Fruit fly (Drosophila melanogaster) whole organism, embryonic: ENCODE measurements around the gene Sec10.

Source experiments
- Ada2b ChIP-seq: fragments of 200-800 bp; sonication (Bioruptor generic); IDR thresholded peaks from 2 replicates; pipeline ENCODE4 v1.3.6; 2022; ENCODE audit warnings: missing biosample characterization, missing genetic modification characterization
- CG13123 ChIP-seq: fragments of 200-800 bp; sonication (Bioruptor generic); optimal IDR thresholded peaks from 2 replicates; lab custom pipeline; 2016; ENCODE audit warnings: missing biosample characterization, missing genetic modification characterization
- CG13775 ChIP-seq: fragments of 200-800 bp; sonication (Bioruptor generic); optimal IDR thresholded peaks from 3 replicates; lab custom pipeline; 2017; ENCODE audit warnings: missing biosample characterization, mild to moderate bottlenecking, missing genetic modification characterization
- CG14441 ChIP-seq: fragments of 200-800 bp; sonication (Bioruptor generic); IDR thresholded peaks from 2 replicates; pipeline ENCODE4 v1.3.6; 2022; ENCODE audit warnings: missing biosample characterization, missing genetic modification characterization
- CG15269 ChIP-seq: fragments of 200-800 bp; sonication (Bioruptor generic); optimal IDR thresholded peaks from 2 replicates; lab custom pipeline; 2018; ENCODE audit warnings: missing biosample characterization, mild to moderate bottlenecking, missing genetic modification characterization, moderate library complexity
- CG4282 ChIP-seq: fragments of 200-800 bp; sonication (Bioruptor generic); optimal IDR thresholded peaks from 2 replicates; lab custom pipeline; 2016; ENCODE audit warnings: missing biosample characterization, missing genetic modification characterization
- CG6689 ChIP-seq: fragments of 200-800 bp; sonication (Bioruptor generic); IDR thresholded peaks from 2 replicates; pipeline ENCODE4 v1.3.6; 2022; ENCODE audit warnings: missing biosample characterization, missing genetic modification characterization
- CG6791 ChIP-seq: fragments of 200-800 bp; sonication (Bioruptor generic); IDR thresholded peaks from 3 replicates; pipeline ENCODE4 v1.3.6; 2022; ENCODE audit warnings: missing biosample characterization, missing genetic modification characterization; ENCODE audit not compliant: partially characterized antibody
- CG6854 ChIP-seq: fragments of 200-800 bp; sonication (Bioruptor generic); optimal IDR thresholded peaks from 3 replicates; lab custom pipeline; 2017; ENCODE audit warnings: missing biosample characterization, mild to moderate bottlenecking, missing genetic modification characterization
- CG7556 ChIP-seq: fragments of 200-800 bp; sonication (Bioruptor generic); optimal IDR thresholded peaks from 2 replicates; lab custom pipeline; 2017; ENCODE audit warnings: missing biosample characterization, mild to moderate bottlenecking, missing genetic modification characterization
- CG7839 ChIP-seq: fragments of 200-800 bp; sonication (Bioruptor generic); optimal IDR thresholded peaks from 3 replicates; lab custom pipeline; 2018; ENCODE audit warnings: missing biosample characterization, mild to moderate bottlenecking, missing genetic modification characterization, moderate library complexity
- CG8924 ChIP-seq: fragments of 200-800 bp; optimal IDR thresholded peaks from 3 replicates; lab custom pipeline; 2019; ENCODE audit warnings: missing biosample characterization, mild to moderate bottlenecking, missing genetic modification characterization, moderate library complexity
- CG9727 ChIP-seq: fragments of 200-800 bp; sonication (Bioruptor generic); optimal IDR thresholded peaks from 3 replicates; lab custom pipeline; 2017; ENCODE audit warnings: missing biosample characterization, mild to moderate bottlenecking, missing genetic modification characterization
- CoRest ChIP-seq: fragments of 200-800 bp; sonication (Bioruptor generic); optimal IDR thresholded peaks from 3 replicates; lab custom pipeline; 2018; ENCODE audit warnings: missing biosample characterization, mild to moderate bottlenecking, missing genetic modification characterization, moderate library complexity
- Dek ChIP-seq: fragments of 200-800 bp; sonication (Bioruptor generic); optimal IDR thresholded peaks from 3 replicates; lab custom pipeline; 2019; ENCODE audit warnings: missing biosample characterization, mild to moderate bottlenecking, missing genetic modification characterization, moderate library complexity
- Dfd ChIP-seq, 2 experiments: fragments of >200 bp; optimal IDR thresholded peaks; 2 replicates each; lab custom pipeline; 2017; ENCODE audit warnings: missing biosample characterization in 2 of 2, missing genetic modification characterization in 2 of 2
- Dip3 ChIP-seq: fragments of 200-800 bp; sonication (Bioruptor generic); optimal IDR thresholded peaks from 3 replicates; lab custom pipeline; 2016; ENCODE audit warnings: missing biosample characterization, missing genetic modification characterization
- E2f2 ChIP-seq: fragments of 200-800 bp; sonication (Bioruptor generic); IDR thresholded peaks from 2 replicates; pipeline ENCODE4 v1.3.6; 2022; ENCODE audit warnings: missing biosample characterization, missing genetic modification characterization
- Fer1 ChIP-seq: fragments of 200-800 bp; sonication (Bioruptor generic); optimal IDR thresholded peaks from 2 replicates; lab custom pipeline; 2017; ENCODE audit warnings: missing biosample characterization, mild to moderate bottlenecking, missing genetic modification characterization
- HLH54F ChIP-seq: fragments of 200-800 bp; sonication (Bioruptor generic); optimal IDR thresholded peaks from 3 replicates; lab custom pipeline; 2016; ENCODE audit warnings: missing biosample characterization, missing genetic modification characterization
- HLHmδ ChIP-seq: fragments of 200-800 bp; sonication (Bioruptor generic); optimal IDR thresholded peaks from 2 replicates; lab custom pipeline; 2018; ENCODE audit warnings: missing biosample characterization, mild to moderate bottlenecking, missing genetic modification characterization, moderate library complexity
- Hr51 ChIP-seq, 2 experiments: fragments of 200-800 bp; sonication (Bioruptor generic); optimal IDR thresholded peaks; 2 replicates in 1 of 2; 3 replicates in 1 of 2; lab custom pipeline; 2016 to 2018; ENCODE audit warnings: missing biosample characterization in 2 of 2, missing genetic modification characterization in 2 of 2, mild to moderate bottlenecking in 1 of 2, moderate library complexity in 1 of 2
- Hr78 ChIP-seq, 2 experiments: fragments of 200-800 bp in 1 of 2; fragments of >200 bp in 1 of 2; sonication (Bioruptor generic) in 1 of 2; optimal IDR thresholded peaks; 2 replicates each; lab custom pipeline; 2017 to 2019; ENCODE audit warnings: missing biosample characterization in 2 of 2, missing genetic modification characterization in 2 of 2, mild to moderate bottlenecking in 1 of 2, moderate library complexity in 1 of 2
- Kr ChIP-seq: fragments of 200-800 bp; sonication (Bioruptor generic); optimal IDR thresholded peaks from 2 replicates; lab custom pipeline; 2017; ENCODE audit warnings: missing biosample characterization, mild to moderate bottlenecking, missing genetic modification characterization
- MESR4 ChIP-seq: fragments of 200-800 bp; sonication (Bioruptor generic); optimal IDR thresholded peaks from 2 replicates; lab custom pipeline; 2018; ENCODE audit warnings: missing biosample characterization, mild to moderate bottlenecking, missing genetic modification characterization, moderate library complexity
- Meics ChIP-seq: fragments of 200-800 bp; sonication (Bioruptor generic); optimal IDR thresholded peaks from 2 replicates; lab custom pipeline; 2017; ENCODE audit warnings: missing biosample characterization, mild to moderate bottlenecking, missing genetic modification characterization
- NC2α ChIP-seq: fragments of 200-800 bp; sonication (Bioruptor generic); optimal IDR thresholded peaks from 2 replicates; lab custom pipeline; 2016; ENCODE audit warnings: missing biosample characterization, missing genetic modification characterization
- PHDP ChIP-seq: fragments of 200-800 bp; sonication (Bioruptor generic); optimal IDR thresholded peaks from 3 replicates; lab custom pipeline; 2018; ENCODE audit warnings: missing biosample characterization, mild to moderate bottlenecking, missing genetic modification characterization, moderate library complexity
- Sox102F ChIP-seq: fragments of 200-800 bp; sonication (Bioruptor generic); optimal IDR thresholded peaks from 2 replicates; lab custom pipeline; 2018; ENCODE audit warnings: missing biosample characterization, mild to moderate bottlenecking, missing genetic modification characterization, moderate library complexity
- Taf1 ChIP-seq: fragments of 200-800 bp; sonication (Bioruptor generic); IDR thresholded peaks from 2 replicates; pipeline ENCODE4 v1.3.6; 2022; ENCODE audit warnings: missing biosample characterization, missing genetic modification characterization
- Xbp1 ChIP-seq: fragments of 200-800 bp; sonication (Bioruptor generic); optimal IDR thresholded peaks from 3 replicates; lab custom pipeline; 2016; ENCODE audit warnings: missing biosample characterization, mild to moderate bottlenecking, missing genetic modification characterization
- ap ChIP-seq: fragments of 200-800 bp; sonication (Bioruptor generic); IDR thresholded peaks from 2 replicates; pipeline ENCODE4 v1.3.6; 2022; ENCODE audit warnings: missing biosample characterization, missing genetic modification characterization
- cad ChIP-seq: fragments of >200 bp; optimal IDR thresholded peaks from 2 replicates; lab custom pipeline; 2017; ENCODE audit warnings: missing biosample characterization, missing genetic modification characterization
- chn ChIP-seq: fragments of 200-800 bp; sonication (Bioruptor generic); optimal IDR thresholded peaks from 2 replicates; lab custom pipeline; 2016; ENCODE audit warnings: missing biosample characterization, missing genetic modification characterization
- ewg ChIP-seq: fragments of 200-800 bp; sonication (Bioruptor generic); optimal IDR thresholded peaks from 3 replicates; lab custom pipeline; 2017; ENCODE audit warnings: mild to moderate bottlenecking, missing biosample characterization, missing genetic modification reagents, missing genetic modification characterization
- gem ChIP-seq: fragments of 200-800 bp; sonication (Bioruptor generic); optimal IDR thresholded peaks from 2 replicates; lab custom pipeline; 2019; ENCODE audit warnings: missing biosample characterization, mild to moderate bottlenecking, missing genetic modification characterization, moderate library complexity
- gro ChIP-seq: fragments of 200-800 bp; sonication (Bioruptor generic); optimal IDR thresholded peaks from 2 replicates; lab custom pipeline; 2016; ENCODE audit warnings: missing biosample characterization, missing genetic modification characterization
- gt ChIP-seq: fragments of 200-800 bp; sonication (Bioruptor generic); IDR thresholded peaks from 2 replicates; pipeline ENCODE4 v1.3.6; 2022; ENCODE audit warnings: missing biosample characterization, missing genetic modification characterization
- hbn ChIP-seq: fragments of 200-800 bp; sonication (Bioruptor generic); IDR thresholded peaks from 2 replicates; pipeline ENCODE4 v1.3.6; 2022; ENCODE audit warnings: missing biosample characterization, missing genetic modification characterization; ENCODE audit not compliant: partially characterized antibody
- her ChIP-seq: fragments of 200-800 bp; sonication (Bioruptor generic); optimal IDR thresholded peaks from 2 replicates; lab custom pipeline; 2016; ENCODE audit warnings: missing biosample characterization, missing genetic modification characterization
- ken ChIP-seq: fragments of 200-800 bp; sonication (Bioruptor generic); IDR thresholded peaks from 3 replicates; pipeline ENCODE4 v1.3.6; 2022; ENCODE audit warnings: missing biosample characterization, missing genetic modification characterization
- kni ChIP-seq: fragments of 200-800 bp; sonication (Bioruptor generic); optimal IDR thresholded peaks from 3 replicates; lab custom pipeline; 2017; ENCODE audit warnings: mild to moderate bottlenecking, missing biosample characterization, missing genetic modification reagents, missing genetic modification characterization
- lab ChIP-seq: fragments of 200-800 bp; sonication (Bioruptor generic); optimal IDR thresholded peaks from 3 replicates; lab custom pipeline; 2017; ENCODE audit warnings: missing biosample characterization, missing genetic modification characterization, mild to moderate bottlenecking, moderate library complexity, missing genetic modification reagents
- lilli ChIP-seq: fragments of 200-800 bp; sonication (Bioruptor generic); optimal IDR thresholded peaks from 3 replicates; lab custom pipeline; 2016; ENCODE audit warnings: missing biosample characterization, missing genetic modification characterization
- odd ChIP-seq: fragments of 200-800 bp; sonication (Bioruptor generic); optimal IDR thresholded peaks from 2 replicates; lab custom pipeline; 2017; ENCODE audit warnings: missing biosample characterization, mild to moderate bottlenecking, missing genetic modification characterization
- repo ChIP-seq: fragments of 200-800 bp; sonication (Bioruptor generic); optimal IDR thresholded peaks from 2 replicates; lab custom pipeline; 2016; ENCODE audit warnings: missing biosample characterization, missing genetic modification characterization
- sc ChIP-seq, 3 experiments: fragments of >200 bp in 2 of 3; fragments of 200-800 bp in 1 of 3; sonication (Bioruptor generic) in 1 of 3; optimal IDR thresholded peaks; 2 replicates in 2 of 3; 3 replicates in 1 of 3; lab custom pipeline; 2017; ENCODE audit warnings: mild to moderate bottlenecking in 1 of 3, missing biosample characterization in 1 of 3, missing genetic modification characterization in 1 of 3, missing genetic modification reagents in 1 of 3
- slbo ChIP-seq: fragments of 200-800 bp; sonication (Bioruptor generic); IDR thresholded peaks from 2 replicates; pipeline ENCODE4 v1.3.6; 2022; ENCODE audit warnings: missing biosample characterization, missing genetic modification characterization
- ttk ChIP-seq: fragments of 200-800 bp; sonication (Bioruptor generic); IDR thresholded peaks from 2 replicates; pipeline ENCODE4 v2.1.2; 2022; ENCODE audit warnings: missing biosample characterization, missing genetic modification characterization
- vvl ChIP-seq: fragments of 200-800 bp; sonication (Bioruptor generic); IDR thresholded peaks from 2 replicates; pipeline ENCODE4 v1.3.6; 2022; ENCODE audit warnings: missing biosample characterization, missing genetic modification characterization

The Sec10 gene

DNA sequence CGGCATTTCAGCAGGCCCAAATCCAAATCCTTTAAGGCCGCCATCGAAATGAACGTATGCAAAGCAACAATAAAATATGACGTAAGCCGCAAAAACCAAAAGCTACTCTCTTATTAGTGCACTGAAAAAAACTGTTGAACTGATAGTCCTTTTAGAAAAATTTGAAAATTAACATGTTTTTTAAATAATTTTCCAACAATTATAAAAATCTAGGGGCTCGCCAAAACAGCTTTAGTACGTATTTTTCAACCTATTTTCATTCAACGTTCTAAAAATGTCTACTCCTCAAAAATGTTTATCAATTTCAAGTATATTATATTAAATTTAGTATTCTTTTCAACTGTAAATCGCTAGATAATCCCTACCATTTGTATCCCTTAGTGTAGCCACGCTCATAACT lies 41.2 kb upstream of the Sec10 start (continued):
- no peak for TF ChIP-seq kni
- no peak for TF ChIP-seq cad (GFP tag; lab: Kevin White, UChicago)
- TF ChIP-seq CG7839 (tag; lab: Kevin White, UChicago): peak; percentile 43
- no peak for TF ChIP-seq E2f2 (GFP tag; lab: Robert Waterston, UW)
- TF ChIP-seq ewg (GFP tag; lab: Kevin White, UChicago): no peak
- TF ChIP-seq Xbp1 (GFP tag; lab: Kevin White, UChicago): peak; percentile 38
- TF ChIP-seq CG15269 (tag; lab: Kevin White, UChicago): peak; percentile 62
- TF ChIP-seq Dip3 (GFP tag; lab: Kevin White, UChicago): no peak
- TF ChIP-seq CoRest: peak; percentile 49
- no peak for TF ChIP-seq Dfd (GFP tag; optimal IDR thresholded peaks at IDR 0.05; lab: Kevin White, UChicago)
- no peak for TF ChIP-seq ken (GFP tag; lab: Robert Waterston, UW)
- no peak for TF ChIP-seq hbn (GFP tag; lab: Robert Waterston, UW)
- TF ChIP-seq Taf1: no peak
- peak; percentile 17; the same call in 1 of the 2 replicates for TF ChIP-seq vvl (GFP tag; lab: Robert Waterston, UW)
- TF ChIP-seq sc (optimal IDR thresholded peaks at IDR 0.05; lab: Kevin White, UChicago): no peak
- TF ChIP-seq sc (GFP tag; optimal IDR thresholded peaks at IDR 0.05; lab: Kevin White, UChicago): no peak
- peak; percentile 19 for TF ChIP-seq Meics (GFP tag; lab: Kevin White, UChicago)
- TF ChIP-seq CG4282 (GFP tag; lab: Kevin White, UChicago): no peak
- peak; percentile 26 for TF ChIP-seq Fer1 (GFP tag; lab: Kevin White, UChicago)
- no peak for TF ChIP-seq CG6689 (GFP tag; lab: Robert Waterston, UW)
- no peak for TF ChIP-seq CG14441 (GFP tag; lab: Robert Waterston, UW)
- TF ChIP-seq MESR4 (GFP tag; lab: Kevin White, UChicago): no peak
- peak; percentile 22 for TF ChIP-seq CG9727 (GFP tag; lab: Kevin White, UChicago)
- TF ChIP-seq Hr51 (GFP tag; optimal IDR thresholded peaks at IDR 0.05; lab: Kevin White, UChicago): peak in 1 of 2 experiments; percentile 52
- no peak for TF ChIP-seq NC2α (GFP tag; lab: Kevin White, UChicago)
- peak; percentile 58 for TF ChIP-seq gem (tag; lab: Kevin White, UChicago)
- TF ChIP-seq CG13775 (GFP tag; lab: Kevin White, UChicago): peak; percentile 9
- TF ChIP-seq Hr78 (GFP tag; optimal IDR thresholded peaks at IDR 0.05; lab: Kevin White, UChicago): no peak
- TF ChIP-seq HLH54F (GFP tag; lab: Kevin White, UChicago): no peak
- no peak for TF ChIP-seq her (GFP tag; lab: Kevin White, UChicago)
- TF ChIP-seq Sox102F (GFP tag; lab: Kevin White, UChicago): peak; percentile 35
- no peak for TF ChIP-seq HLHmδ (GFP tag; lab: Kevin White, UChicago)
- TF ChIP-seq chn (GFP tag; lab: Kevin White, UChicago): no peak
- TF ChIP-seq lab (GFP tag; lab: Kevin White, UChicago): peak; percentile 16
- peak; percentile 44 for TF ChIP-seq PHDP (tag; lab: Kevin White, UChicago)
- TF ChIP-seq Dek: no peak
- peak; percentile 31 for TF ChIP-seq CG8924
- TF ChIP-seq CG7556 (GFP tag; lab: Kevin White, UChicago): peak; percentile 61
- TF ChIP-seq ttk (GFP tag; lab: Robert Waterston, UW): no peak
- TF ChIP-seq Kr (GFP tag; lab: Kevin White, UChicago): no peak
- no peak for TF ChIP-seq CG13123 (GFP tag; lab: Kevin White, UChicago)
- TF ChIP-seq ap (GFP tag; lab: Robert Waterston, UW): no peak
- no peak for TF ChIP-seq CG6791 (GFP tag; lab: Robert Waterston, UW)
- TF ChIP-seq slbo (GFP tag; lab: Robert Waterston, UW): peak; percentile 32; the same call in 1 of the 2 replicates
- no peak for TF ChIP-seq Ada2b (GFP tag; lab: Robert Waterston, UW)
- TF ChIP-seq CG6854 (GFP tag; lab: Kevin White, UChicago): no peak
- TF ChIP-seq lilli (GFP tag; lab: Kevin White, UChicago): peak; percentile 11
- TF ChIP-seq odd (GFP tag; lab: Kevin White, UChicago): peak; percentile 39
- TF ChIP-seq repo (GFP tag; lab: Kevin White, UChicago): no peak
- TF ChIP-seq gt: no peak
- TF ChIP-seq gro (GFP tag; lab: Kevin White, UChicago): no peak
